Worm (Caenorhabditis elegans): ENCODE results near the gene ttll-4.

- TF ChIP-seq him-1 (tag; optimal IDR thresholded peaks at IDR 0.05) (peak; percentile 39), dao-5 (tag; optimal IDR thresholded peaks at IDR 0.05) (no peak), W03F9.2 (tag; optimal IDR thresholded peaks at IDR 0.05) (peak; percentile 66)
These were observed 27.4 kb upstream of the ttll-4 start for ce11 chrIII:10096525-10096972.
